Fruit fly (Drosophila melanogaster) whole organism: ENCODE data around the gene CG15914.

ENCODE experiments used
- Dll ChIP-seq: fragments of >200 bp; optimal IDR thresholded peaks from 2 replicates; lab custom pipeline; 2017
- EcR ChIP-seq, 2 experiments: fragments of >200 bp; optimal IDR thresholded peaks; 2 replicates each; lab custom pipeline; 2017; ENCODE audit warnings: missing biosample characterization in 2 of 2, missing genetic modification characterization in 2 of 2, missing genetic modification reagents in 2 of 2

dm6 chrX:15844139-15844538, 9.1 kb upstream of the CG15914 start, which contains the start of the genes ArgRS and CG8578:
- no peak for TF ChIP-seq EcR (GFP tag; optimal IDR thresholded peaks at IDR 0.05; lab: Kevin White, UChicago)
- TF ChIP-seq Dll (lab: Kevin White, UChicago): no peak
